ENCODE assay signal across 5 fruit fly cellular contexts in genomic region chr3R:25734967-25735800, dm6.
TF ChIP-seq lines count a peak whose summit lies in the region.

No protein-coding gene starts in this region.

- no peak for TF ChIP-seq CTCF in whole organism, embryonic (GFP tag; optimal IDR thresholded peaks at IDR 0.05; lab: Kevin White, UChicago)

TF ChIP-seq in whole organism, adult, 20 proteins besides CTCF, POLR2A, EP300 and RAD21:
- TF ChIP-seq cnc (optimal IDR thresholded peaks at IDR 0.05; lab: Kevin White, UChicago) (peak in 1 of 2 experiments; percentile 29), CG14711 (tag; optimal IDR thresholded peaks at IDR 0.05; lab: Kevin White, UChicago) (no peak), cic (GFP tag; optimal IDR thresholded peaks at IDR 0.05; lab: Kevin White, UChicago) (peak; percentile 77), CG7101 (tag; optimal IDR thresholded peaks at IDR 0.05; lab: Kevin White, UChicago) (no peak), Hr96 (GFP tag; optimal IDR thresholded peaks at IDR 0.05; lab: Kevin White, UChicago) (no peak), pad (GFP tag; optimal IDR thresholded peaks at IDR 0.05; lab: Kevin White, UChicago) (no peak), CG7045 (GFP tag; optimal IDR thresholded peaks at IDR 0.05; lab: Kevin White, UChicago) (no peak), CG1620 (GFP tag; optimal IDR thresholded peaks at IDR 0.05; lab: Kevin White, UChicago) (no peak)

TF ChIP-seq in whole organism, embryonic, 481 proteins besides CTCF, POLR2A, EP300 and RAD21 (continues in another document):
- TF ChIP-seq p53 (GFP tag; optimal IDR thresholded peaks at IDR 0.05; lab: Kevin White, UChicago), result no peak
- no peak for TF ChIP-seq CG17912 (GFP tag; optimal IDR thresholded peaks at IDR 0.05; lab: Kevin White, UChicago)
- no peak for TF ChIP-seq CG10267 (tag; optimal IDR thresholded peaks at IDR 0.05; lab: Kevin White, UChicago)
- no peak for TF ChIP-seq CG2712 (tag; optimal IDR thresholded peaks at IDR 0.05; lab: Kevin White, UChicago)
- TF ChIP-seq sens (GFP tag; lab: Kevin White, UChicago), result peak; percentile 52
- no peak for TF ChIP-seq Med (GFP tag; lab: Kevin White, UChicago)
- no peak for TF ChIP-seq h (optimal IDR thresholded peaks at IDR 0.05; lab: Kevin White, UChicago)
- no peak for TF ChIP-seq chn (GFP tag; optimal IDR thresholded peaks at IDR 0.05; lab: Kevin White, UChicago)
- TF ChIP-seq CG1024 (GFP tag; IDR thresholded peaks at IDR 0.05; lab: Robert Waterston, UW), result no peak
- TF ChIP-seq CG18262 (tag; optimal IDR thresholded peaks at IDR 0.05; lab: Kevin White, UChicago), result no peak
- TF ChIP-seq vnd (GFP tag; IDR thresholded peaks at IDR 0.05; lab: Robert Waterston, UW; ENCODE audit: partially characterized antibody), result no peak
- TF ChIP-seq sd (tag; optimal IDR thresholded peaks at IDR 0.05; lab: Kevin White, UChicago), result peak; percentile 73
- TF ChIP-seq CG10959 (GFP tag; IDR thresholded peaks at IDR 0.05; lab: Robert Waterston, UW), result no peak
- no peak for TF ChIP-seq CG11085 (GFP tag; IDR thresholded peaks at IDR 0.05; lab: Robert Waterston, UW)
- no peak for TF ChIP-seq sim (GFP tag; IDR thresholded peaks at IDR 0.05; lab: Robert Waterston, UW)
- no peak for TF ChIP-seq ac (GFP tag; optimal IDR thresholded peaks at IDR 0.05; lab: Kevin White, UChicago)
- TF ChIP-seq insv (GFP tag; optimal IDR thresholded peaks at IDR 0.05; lab: Kevin White, UChicago), result no peak
- no peak for TF ChIP-seq da (GFP tag; optimal IDR thresholded peaks at IDR 0.05; lab: Kevin White, UChicago)
- no peak for TF ChIP-seq CG12942 (GFP tag; optimal IDR thresholded peaks at IDR 0.05; lab: Kevin White, UChicago)
- TF ChIP-seq nerfin-1 (tag; optimal IDR thresholded peaks at IDR 0.05; lab: Kevin White, UChicago), result no peak
- TF ChIP-seq lab (GFP tag; optimal IDR thresholded peaks at IDR 0.05; lab: Kevin White, UChicago), result peak; percentile 21
- TF ChIP-seq CG11247 (GFP tag; IDR thresholded peaks at IDR 0.05; lab: Robert Waterston, UW), result no peak
- no peak for TF ChIP-seq CG31441 (GFP tag; IDR thresholded peaks at IDR 0.05; lab: Robert Waterston, UW)

TF ChIP-seq in whole organism, prepupa, 60 proteins besides CTCF, POLR2A, EP300 and RAD21:
- TF ChIP-seq CG3032 (tag; optimal IDR thresholded peaks at IDR 0.05; lab: Kevin White, UChicago) (no peak), vri (GFP tag; optimal IDR thresholded peaks at IDR 0.05; lab: Kevin White, UChicago) (peak; percentile 59)

TF ChIP-seq in whole organism, pupa, 21 proteins besides CTCF, POLR2A, EP300 and RAD21:
- 0 out of 3 replicates have a peak, but pooled peaks have one; percentile 19 for TF ChIP-seq CG4496 (GFP tag; IDR thresholded peaks at IDR 0.05; lab: Robert Waterston, UW)
- TF ChIP-seq Pif1A (GFP tag; optimal IDR thresholded peaks at IDR 0.05; lab: Kevin White, UChicago), result no peak

TF ChIP-seq in whole organism, wandering third instar larva, 38 proteins besides CTCF, POLR2A, EP300 and RAD21:
- no peak for TF ChIP-seq Dif (GFP tag; optimal IDR thresholded peaks at IDR 0.05; lab: Kevin White, UChicago; ENCODE audit: partially characterized antibody)
- TF ChIP-seq Rel (GFP tag; optimal IDR thresholded peaks at IDR 0.05; lab: Kevin White, UChicago), result no peak
- peak; percentile 29 for TF ChIP-seq Rel (tag; optimal IDR thresholded peaks at IDR 0.05; lab: Kevin White, UChicago)
